Fruit fly (Drosophila melanogaster): Measurements from ENCODE around the gene CG14304.
A peak's percentile ranks its signal among the peaks of the same experiment; 100 is the strongest.

The CG14304 gene

DNA sequence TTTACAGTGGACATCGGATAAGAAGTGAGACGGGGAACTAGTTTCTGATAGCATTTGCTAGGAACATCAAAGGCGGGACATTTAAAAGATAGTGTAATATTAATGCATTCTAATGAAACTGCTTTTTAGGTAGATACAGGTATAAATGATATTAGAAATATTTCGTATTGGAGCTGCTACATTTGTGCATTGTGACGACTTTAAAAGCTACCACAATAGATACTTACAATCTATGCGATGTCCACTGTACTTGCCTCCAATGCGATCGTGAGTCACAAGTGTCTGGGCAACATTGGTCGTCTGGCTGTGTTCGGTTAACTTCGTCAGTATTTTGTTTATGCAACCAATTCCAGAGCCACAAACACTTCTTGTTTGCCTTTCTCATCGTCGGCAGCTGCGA lies 48.7 kb upstream of the CG14304 start (continued):
- TF ChIP-seq CG10462 (GFP tag; optimal IDR thresholded peaks at IDR 0.05) (no peak), abd-A (tag; optimal IDR thresholded peaks at IDR 0.05) (no peak), Camta (GFP tag; optimal IDR thresholded peaks at IDR 0.05) (no peak), CG16779 (GFP tag; IDR thresholded peaks at IDR 0.05) (no peak), Sox102F (GFP tag; optimal IDR thresholded peaks at IDR 0.05) (no peak), CG33213 (GFP tag; optimal IDR thresholded peaks at IDR 0.05) (no peak), CG6689 (GFP tag; IDR thresholded peaks at IDR 0.05) (peak; percentile 18; the same call in 1 of the 2 replicates), Bgb (GFP tag; IDR thresholded peaks at IDR 0.05; ENCODE audit: partially characterized antibody) (no peak), Atf-2 (GFP tag; optimal IDR thresholded peaks at IDR 0.05) (no peak), CG15514 (GFP tag; optimal IDR thresholded peaks at IDR 0.05) (no peak), ci (GFP tag; IDR thresholded peaks at IDR 0.05) (no peak), tgo (GFP tag; IDR thresholded peaks at IDR 0.05) (peak; percentile 43; the same call in 2 of the 3 replicates), Ets97D (GFP tag; optimal IDR thresholded peaks at IDR 0.05) (no peak), CG12071 (GFP tag; optimal IDR thresholded peaks at IDR 0.05) (no peak), Hr3 (GFP tag; optimal IDR thresholded peaks at IDR 0.05) (no peak), fru (optimal IDR thresholded peaks at IDR 0.05) (no peak), CG6854 (GFP tag; optimal IDR thresholded peaks at IDR 0.05) (no peak), bbx (GFP tag; IDR thresholded peaks at IDR 0.05; ENCODE audit: partially characterized antibody) (no peak), trem (tag; optimal IDR thresholded peaks at IDR 0.05) (no peak), sna (GFP tag; IDR thresholded peaks at IDR 0.05; ENCODE audit: partially characterized antibody) (no peak), gcm (GFP tag; optimal IDR thresholded peaks at IDR 0.05) (no peak), CG8281 (tag; optimal IDR thresholded peaks at IDR 0.05) (no peak), pita (GFP tag; optimal IDR thresholded peaks at IDR 0.05) (no peak), CG2678 (tag; optimal IDR thresholded peaks at IDR 0.05) (no peak), CG2120 (GFP tag; optimal IDR thresholded peaks at IDR 0.05) (peak; percentile 40), Chrac-16 (GFP tag; optimal IDR thresholded peaks at IDR 0.05) (no peak), Bdp1 (GFP tag; optimal IDR thresholded peaks at IDR 0.05) (no peak), CG8924 (tag; optimal IDR thresholded peaks at IDR 0.05) (no peak), CG10959 (GFP tag; IDR thresholded peaks at IDR 0.05) (no peak), CG11504 (tag; optimal IDR thresholded peaks at IDR 0.05) (peak; percentile 67), phol (tag; optimal IDR thresholded peaks at IDR 0.05) (peak; percentile 17), pnt (GFP tag; optimal IDR thresholded peaks at IDR 0.05) (no peak), CG11696 (GFP tag; IDR thresholded peaks at IDR 0.05) (no peak), mam (GFP tag; optimal IDR thresholded peaks at IDR 0.05) (peak; percentile 20), CG4424 (GFP tag; optimal IDR thresholded peaks at IDR 0.05) (no peak), tup (GFP tag; optimal IDR thresholded peaks at IDR 0.05) (no peak), row (GFP tag; IDR thresholded peaks at IDR 0.05) (peak; percentile 78), CG6272 (GFP tag; IDR thresholded peaks at IDR 0.05) (0 out of 2 replicates have a peak, but pooled peaks have one; percentile 7), Taf1 (GFP tag; IDR thresholded peaks at IDR 0.05) (no peak), ken (GFP tag; IDR thresholded peaks at IDR 0.05) (no peak), maf-S (GFP tag; optimal IDR thresholded peaks at IDR 0.05) (no peak), CG32532 (GFP tag; IDR thresholded peaks at IDR 0.05) (no peak; the same call in 1 of the 2 replicates), Atf3 (GFP tag; optimal IDR thresholded peaks at IDR 0.05) (no peak), CG2889 (GFP tag; IDR thresholded peaks at IDR 0.05) (no peak), wor (GFP tag; IDR thresholded peaks at IDR 0.05) (no peak), CG3726 (GFP tag; IDR thresholded peaks at IDR 0.05) (0 out of 3 replicates have a peak, but pooled peaks have one; percentile 7), knrl (GFP tag; IDR thresholded peaks at IDR 0.05; ENCODE audit: partially characterized antibody) (no peak), Hr39 (optimal IDR thresholded peaks at IDR 0.05) (no peak), al (GFP tag; IDR thresholded peaks at IDR 0.05) (no peak), dpn (GFP tag; optimal IDR thresholded peaks at IDR 0.05) (no peak), prd (optimal IDR thresholded peaks at IDR 0.05) (no peak), prd (GFP tag; IDR thresholded peaks at IDR 0.05) (no peak)
